Fruit fly (Drosophila melanogaster) whole organism, embryonic: ENCODE measurements around the gene CG5498.

Source experiments
- CG10209 ChIP-seq: fragments of 200-800 bp; sonication (Bioruptor generic); optimal IDR thresholded peaks from 3 replicates; lab custom pipeline; 2017; ENCODE audit warnings: missing biosample characterization, mild to moderate bottlenecking, missing genetic modification characterization, missing genetic modification reagents
- CG10274 ChIP-seq: fragments of 200-800 bp; sonication (Bioruptor generic); optimal IDR thresholded peaks from 3 replicates; lab custom pipeline; 2017; ENCODE audit warnings: missing biosample characterization, mild to moderate bottlenecking, missing genetic modification characterization
- CG11560 ChIP-seq: fragments of 200-800 bp; sonication (Bioruptor generic); IDR thresholded peaks from 3 replicates; pipeline ENCODE4 v1.3.6; 2022; ENCODE audit warnings: missing biosample characterization, missing genetic modification characterization
- CG11723 ChIP-seq: fragments of 200-800 bp; sonication (Bioruptor generic); optimal IDR thresholded peaks from 2 replicates; lab custom pipeline; 2017; ENCODE audit warnings: missing biosample characterization, mild to moderate bottlenecking, missing genetic modification characterization
- CG12236 ChIP-seq: fragments of 200-800 bp; sonication (Bioruptor generic); optimal IDR thresholded peaks from 2 replicates; lab custom pipeline; 2016; ENCODE audit warnings: missing biosample characterization, missing genetic modification characterization
- CG12942 ChIP-seq: fragments of 200-800 bp; sonication (Bioruptor generic); optimal IDR thresholded peaks from 3 replicates; lab custom pipeline; 2016; ENCODE audit warnings: missing biosample characterization, missing genetic modification characterization
- CG13287 ChIP-seq: fragments of 200-800 bp; sonication (Bioruptor generic); IDR thresholded peaks from 2 replicates; pipeline ENCODE4 v1.3.6; 2022; ENCODE audit warnings: missing biosample characterization, missing genetic modification characterization; ENCODE audit not compliant: partially characterized antibody
- CG15269 ChIP-seq: fragments of 200-800 bp; sonication (Bioruptor generic); optimal IDR thresholded peaks from 2 replicates; lab custom pipeline; 2018; ENCODE audit warnings: missing biosample characterization, mild to moderate bottlenecking, missing genetic modification characterization, moderate library complexity
- CG15479 ChIP-seq: fragments of 200-800 bp; sonication (Bioruptor generic); optimal IDR thresholded peaks from 3 replicates; lab custom pipeline; 2019; ENCODE audit warnings: missing biosample characterization, mild to moderate bottlenecking, missing genetic modification characterization, moderate library complexity
- CG15514 ChIP-seq: fragments of 200-800 bp; sonication (Bioruptor generic); optimal IDR thresholded peaks from 3 replicates; lab custom pipeline; 2017; ENCODE audit warnings: missing biosample characterization, missing genetic modification characterization, mild to moderate bottlenecking, moderate library complexity, missing genetic modification reagents
- CG17186 ChIP-seq: fragments of 200-800 bp; sonication (Bioruptor generic); optimal IDR thresholded peaks from 3 replicates; lab custom pipeline; 2017; ENCODE audit warnings: missing biosample characterization, missing genetic modification reagents, missing genetic modification characterization
- CG17328 ChIP-seq: fragments of 200-800 bp; sonication (Bioruptor generic); IDR thresholded peaks from 2 replicates; pipeline ENCODE4 v1.3.6; 2022; ENCODE audit warnings: missing biosample characterization, missing genetic modification characterization
- CG2678 ChIP-seq: fragments of 200-800 bp; sonication (Bioruptor generic); optimal IDR thresholded peaks from 3 replicates; lab custom pipeline; 2019; ENCODE audit warnings: missing biosample characterization, mild to moderate bottlenecking, missing genetic modification characterization, moderate library complexity
- CG4282 ChIP-seq: fragments of 200-800 bp; sonication (Bioruptor generic); optimal IDR thresholded peaks from 2 replicates; lab custom pipeline; 2016; ENCODE audit warnings: missing biosample characterization, missing genetic modification characterization
- CG6854 ChIP-seq: fragments of 200-800 bp; sonication (Bioruptor generic); optimal IDR thresholded peaks from 3 replicates; lab custom pipeline; 2017; ENCODE audit warnings: missing biosample characterization, mild to moderate bottlenecking, missing genetic modification characterization
- CG8281 ChIP-seq: fragments of 200-800 bp; sonication (Bioruptor generic); optimal IDR thresholded peaks from 2 replicates; lab custom pipeline; 2018; ENCODE audit warnings: missing biosample characterization, mild to moderate bottlenecking, missing genetic modification characterization, moderate library complexity
- CG9437 ChIP-seq: fragments of 200-800 bp; sonication (Bioruptor generic); optimal IDR thresholded peaks from 2 replicates; lab custom pipeline; 2018; ENCODE audit warnings: missing biosample characterization, mild to moderate bottlenecking, missing genetic modification characterization
- CG9817 ChIP-seq: fragments of 200-800 bp; sonication (Bioruptor generic); optimal IDR thresholded peaks from 2 replicates; lab custom pipeline; 2018; ENCODE audit warnings: missing biosample characterization, mild to moderate bottlenecking, missing genetic modification characterization, moderate library complexity
- CrebB ChIP-seq: fragments of 200-800 bp; sonication (Bioruptor generic); optimal IDR thresholded peaks from 3 replicates; lab custom pipeline; 2018; ENCODE audit warnings: missing biosample characterization, mild to moderate bottlenecking, missing genetic modification characterization
- Dll ChIP-seq: fragments of 200-800 bp; sonication (Bioruptor generic); IDR thresholded peaks from 4 replicates; pipeline ENCODE4 v1.3.6; 2022; ENCODE audit warnings: missing biosample characterization, missing genetic modification characterization; ENCODE audit not compliant: partially characterized antibody
- E2f2 ChIP-seq: fragments of 200-800 bp; sonication (Bioruptor generic); IDR thresholded peaks from 2 replicates; pipeline ENCODE4 v1.3.6; 2022; ENCODE audit warnings: missing biosample characterization, missing genetic modification characterization
- Fer3 ChIP-seq: fragments of 200-800 bp; sonication (Bioruptor generic); optimal IDR thresholded peaks from 2 replicates; lab custom pipeline; 2018; ENCODE audit warnings: missing biosample characterization, mild to moderate bottlenecking, missing genetic modification characterization, moderate library complexity
- GATAe ChIP-seq: fragments of 200-800 bp; sonication (Bioruptor generic); conservative IDR thresholded peaks from 2 replicates; pipeline ENCODE4 v1.3.6; 2022; ENCODE audit warnings: missing biosample characterization, missing genetic modification characterization
- Gug ChIP-seq: fragments of 200-800 bp; sonication (Bioruptor generic); IDR thresholded peaks from 4 replicates; pipeline ENCODE4 v1.3.6; 2022; ENCODE audit warnings: missing biosample characterization, missing genetic modification characterization
- HmgZ ChIP-seq: fragments of 200-800 bp; sonication (Bioruptor generic); optimal IDR thresholded peaks from 2 replicates; lab custom pipeline; 2018; ENCODE audit warnings: missing biosample characterization, mild to moderate bottlenecking, missing genetic modification characterization
- Max ChIP-seq: fragments of 200-800 bp; sonication (Bioruptor generic); optimal IDR thresholded peaks from 2 replicates; lab custom pipeline; 2016; ENCODE audit warnings: missing biosample characterization, mild to moderate bottlenecking, missing genetic modification characterization
- Med ChIP-seq: fragments of 200-800 bp; sonication (Bioruptor generic); peaks from one replicate; lab custom pipeline; 2016; ENCODE audit warnings: missing biosample characterization, missing genetic modification characterization, mild to moderate bottlenecking, inconsistent platforms, moderate library complexity
- Nf-YB ChIP-seq: fragments of 200-800 bp; sonication (Bioruptor generic); optimal IDR thresholded peaks from 3 replicates; lab custom pipeline; 2019; ENCODE audit warnings: missing biosample characterization, mild to moderate bottlenecking, missing genetic modification characterization, moderate library complexity
- Pdp1 ChIP-seq, 2 experiments: fragments of 200-800 bp; sonication (Bioruptor generic); optimal IDR thresholded peaks; 3 replicates each; lab custom pipeline; 2016; ENCODE audit warnings: missing biosample characterization in 2 of 2, missing genetic modification characterization in 2 of 2, mild to moderate bottlenecking in 1 of 2, moderate library complexity in 1 of 2
- Rfx ChIP-seq: fragments of 200-800 bp; sonication (Bioruptor generic); IDR thresholded peaks from 2 replicates; pipeline ENCODE4 v1.3.6; 2022; ENCODE audit warnings: missing biosample characterization, missing genetic modification characterization
- Sry-δ ChIP-seq: fragments of 200-800 bp; sonication (Bioruptor generic); optimal IDR thresholded peaks from 2 replicates; lab custom pipeline; 2016; ENCODE audit warnings: missing biosample characterization, missing genetic modification characterization
- Tbp ChIP-seq: fragments of >200 bp; optimal IDR thresholded peaks from 2 replicates; lab custom pipeline; 2018; ENCODE audit warnings: missing biosample characterization, missing genetic modification characterization
- Xbp1 ChIP-seq: fragments of 200-800 bp; sonication (Bioruptor generic); optimal IDR thresholded peaks from 3 replicates; lab custom pipeline; 2016; ENCODE audit warnings: missing biosample characterization, mild to moderate bottlenecking, missing genetic modification characterization
- YL-1 ChIP-seq: fragments of 200-800 bp; sonication (Bioruptor generic); optimal IDR thresholded peaks from 3 replicates; lab custom pipeline; 2017; ENCODE audit warnings: missing biosample characterization, mild to moderate bottlenecking, missing genetic modification characterization
- ap ChIP-seq: fragments of 200-800 bp; sonication (Bioruptor generic); IDR thresholded peaks from 2 replicates; pipeline ENCODE4 v1.3.6; 2022; ENCODE audit warnings: missing biosample characterization, missing genetic modification characterization
- bowl ChIP-seq: fragments of 200-800 bp; sonication (Bioruptor generic); IDR thresholded peaks from 2 replicates; pipeline ENCODE4 v1.3.6; 2022; ENCODE audit warnings: missing biosample characterization, missing genetic modification characterization
- chm ChIP-seq: fragments of 200-800 bp; sonication (Bioruptor generic); IDR thresholded peaks from 2 replicates; pipeline ENCODE4 v1.3.6; 2022; ENCODE audit warnings: missing biosample characterization, missing genetic modification characterization
- dmrt99B ChIP-seq: fragments of 200-800 bp; sonication (Bioruptor generic); optimal IDR thresholded peaks from 2 replicates; lab custom pipeline; 2018; ENCODE audit warnings: missing biosample characterization, mild to moderate bottlenecking, missing genetic modification characterization, moderate library complexity
- dpn ChIP-seq, 2 experiments: fragments of 200-800 bp; sonication (Bioruptor generic); optimal IDR thresholded peaks; 3 replicates each; lab custom pipeline; 2016; ENCODE audit warnings: missing biosample characterization in 2 of 2, missing genetic modification characterization in 2 of 2
- dysf ChIP-seq: fragments of 200-800 bp; sonication (Bioruptor generic); IDR thresholded peaks from 3 replicates; pipeline ENCODE4 v1.3.6; 2022; ENCODE audit warnings: missing biosample characterization, missing genetic modification characterization
- fru ChIP-seq: fragments of >200 bp; optimal IDR thresholded peaks from 2 replicates; lab custom pipeline; 2017
- lilli ChIP-seq: fragments of 200-800 bp; sonication (Bioruptor generic); optimal IDR thresholded peaks from 3 replicates; lab custom pipeline; 2016; ENCODE audit warnings: missing biosample characterization, missing genetic modification characterization
- mam ChIP-seq: fragments of 200-800 bp; sonication (Bioruptor generic); optimal IDR thresholded peaks from 3 replicates; lab custom pipeline; 2016; ENCODE audit warnings: missing biosample characterization, missing genetic modification characterization
- nmo ChIP-seq: fragments of 200-800 bp; sonication (Bioruptor generic); optimal IDR thresholded peaks from 2 replicates; lab custom pipeline; 2018; ENCODE audit warnings: missing biosample characterization, mild to moderate bottlenecking, missing genetic modification characterization, moderate library complexity
- nom ChIP-seq: fragments of 200-800 bp; sonication (Bioruptor generic); optimal IDR thresholded peaks from 2 replicates; lab custom pipeline; 2017; ENCODE audit warnings: missing biosample characterization, missing genetic modification characterization, mild to moderate bottlenecking, moderate library complexity, missing genetic modification reagents
- pan ChIP-seq, 4 experiments: fragments of >200 bp in 3 of 4; fragments of 200-800 bp in 1 of 4; sonication (Bioruptor generic) in 1 of 4; optimal IDR thresholded peaks in 3 of 4; IDR thresholded peaks in 1 of 4; 2 replicates each; pipeline versions ENCODE4 v1.3.6 to Lab custom; 2017 to 2022; ENCODE audit warnings: missing biosample characterization in 2 of 4, missing genetic modification characterization in 2 of 4, mixed read lengths in 1 of 4
- pzg ChIP-seq: fragments of 200-800 bp; sonication (Bioruptor generic); optimal IDR thresholded peaks from 3 replicates; lab custom pipeline; 2018; ENCODE audit warnings: missing biosample characterization, mild to moderate bottlenecking, missing genetic modification characterization, moderate library complexity
- sens ChIP-seq: fragments of 200-800 bp; sonication (Bioruptor generic); peaks from one replicate; lab custom pipeline; 2016; ENCODE audit warnings: missing biosample characterization, missing genetic modification characterization
- sob ChIP-seq: fragments of 200-800 bp; sonication (Bioruptor generic); IDR thresholded peaks from 2 replicates; pipeline ENCODE4 v1.3.6; 2022; ENCODE audit warnings: missing biosample characterization, missing genetic modification characterization
- usp ChIP-seq: fragments of >200 bp; optimal IDR thresholded peaks from 2 replicates; lab custom pipeline; 2017; ENCODE audit warnings: missing biosample characterization, missing genetic modification characterization
- vvl ChIP-seq: fragments of 200-800 bp; sonication (Bioruptor generic); IDR thresholded peaks from 2 replicates; pipeline ENCODE4 v1.3.6; 2022; ENCODE audit warnings: missing biosample characterization, missing genetic modification characterization
- z ChIP-seq: fragments of 200-800 bp; sonication (Bioruptor generic); IDR thresholded peaks from 3 replicates; pipeline ENCODE4 v1.3.6; 2022; ENCODE audit warnings: missing biosample characterization, missing genetic modification characterization
- zen ChIP-seq: fragments of 200-800 bp; sonication (Bioruptor generic); optimal IDR thresholded peaks from 3 replicates; lab custom pipeline; 2018; ENCODE audit warnings: missing biosample characterization, mild to moderate bottlenecking, missing genetic modification characterization, moderate library complexity

The CG5498 gene

DNA sequence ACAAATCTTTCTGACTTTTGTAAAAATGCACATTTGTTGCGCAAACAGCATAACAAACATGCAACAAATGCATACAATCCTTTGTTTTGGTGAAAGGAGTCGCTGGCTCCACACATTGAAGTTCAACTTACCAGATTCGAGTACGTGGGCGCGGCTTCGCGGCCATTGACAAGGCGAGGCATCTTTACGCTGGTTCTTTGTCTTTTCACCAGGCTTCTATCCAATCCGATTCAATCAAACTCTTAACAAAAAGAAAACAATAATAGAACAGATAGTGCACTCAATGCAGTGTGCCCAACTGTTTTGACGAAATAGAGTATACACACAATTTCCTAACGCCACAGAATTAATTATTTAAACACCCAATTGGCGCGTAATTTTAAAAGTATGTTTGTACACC is 46.3 kb upstream of the CG5498 start, which contains the start of gene CG5262 (continued):
- TF ChIP-seq usp (GFP tag; lab: Kevin White, UChicago), result no peak
- no peak for TF ChIP-seq CG17328 (GFP tag; lab: Robert Waterston, UW)
- TF ChIP-seq CG13287 (GFP tag; lab: Robert Waterston, UW), result peak; percentile 45; the same call in 1 of the 2 replicates
- TF ChIP-seq pan (optimal IDR thresholded peaks at IDR 0.05; lab: Kevin White, UChicago), result no peak
- no peak for TF ChIP-seq pan (GFP tag; optimal IDR thresholded peaks at IDR 0.05 in 1 of 2, IDR thresholded peaks at IDR 0.05 in 1 of 2)
- TF ChIP-seq Tbp (GFP tag; lab: Kevin White, UChicago), result no peak
- no peak for TF ChIP-seq CG9437 (GFP tag; lab: Kevin White, UChicago)
- TF ChIP-seq CrebB (tag; lab: Kevin White, UChicago), result no peak
- TF ChIP-seq CG15269 (tag; lab: Kevin White, UChicago), result no peak
- TF ChIP-seq z (GFP tag; lab: Robert Waterston, UW), result no peak
- no peak for TF ChIP-seq bowl (GFP tag; lab: Robert Waterston, UW)
- no peak for TF ChIP-seq CG6854
- TF ChIP-seq E2f2 (GFP tag; lab: Robert Waterston, UW), result peak; percentile 92
- no peak for TF ChIP-seq Dll (GFP tag; lab: Robert Waterston, UW)
- peak; percentile 19 for TF ChIP-seq zen (tag; lab: Kevin White, UChicago)
- peak; percentile 56 for TF ChIP-seq YL-1 (GFP tag; lab: Kevin White, UChicago)
- no peak for TF ChIP-seq CG2678
- no peak for TF ChIP-seq CG11723
- no peak for TF ChIP-seq CG8281 (tag; lab: Kevin White, UChicago)
- TF ChIP-seq dpn (GFP tag; optimal IDR thresholded peaks at IDR 0.05; lab: Kevin White, UChicago), result no peak
- TF ChIP-seq HmgZ (tag; lab: Kevin White, UChicago), result peak; percentile 47
- peak; percentile 9 for TF ChIP-seq Med (GFP tag; lab: Kevin White, UChicago)
- no peak for TF ChIP-seq dmrt99B
- no peak for TF ChIP-seq CG10274 (GFP tag; lab: Kevin White, UChicago)
- TF ChIP-seq pzg (GFP tag; lab: Kevin White, UChicago), result peak; percentile 72
- TF ChIP-seq Gug (GFP tag; lab: Robert Waterston, UW), result no peak
- TF ChIP-seq nom, result peak; percentile 60
- no peak for TF ChIP-seq mam (GFP tag; lab: Kevin White, UChicago)
- TF ChIP-seq sob, result no peak
- TF ChIP-seq Pdp1 (GFP tag; optimal IDR thresholded peaks at IDR 0.05; lab: Kevin White, UChicago), result peak in 1 of 2 experiments; percentile 55
- TF ChIP-seq lilli (GFP tag; lab: Kevin White, UChicago), result no peak
- TF ChIP-seq vvl, result peak; percentile 76
- no peak for TF ChIP-seq sens (GFP tag; lab: Kevin White, UChicago)
- no peak for TF ChIP-seq CG12942
- TF ChIP-seq CG10209 (GFP tag; lab: Kevin White, UChicago), result no peak
- TF ChIP-seq CG12236 (GFP tag; lab: Kevin White, UChicago), result no peak
- no peak for TF ChIP-seq GATAe
- peak; percentile 64 for TF ChIP-seq Nf-YB
- no peak for TF ChIP-seq CG11560 (tag; lab: Robert Waterston, UW)
- TF ChIP-seq CG15479 (GFP tag; lab: Kevin White, UChicago), result peak; percentile 65
- TF ChIP-seq CG17186 (GFP tag; lab: Kevin White, UChicago), result peak; percentile 21
- peak; percentile 57 for TF ChIP-seq Sry-δ (GFP tag; lab: Kevin White, UChicago)

DNA sequence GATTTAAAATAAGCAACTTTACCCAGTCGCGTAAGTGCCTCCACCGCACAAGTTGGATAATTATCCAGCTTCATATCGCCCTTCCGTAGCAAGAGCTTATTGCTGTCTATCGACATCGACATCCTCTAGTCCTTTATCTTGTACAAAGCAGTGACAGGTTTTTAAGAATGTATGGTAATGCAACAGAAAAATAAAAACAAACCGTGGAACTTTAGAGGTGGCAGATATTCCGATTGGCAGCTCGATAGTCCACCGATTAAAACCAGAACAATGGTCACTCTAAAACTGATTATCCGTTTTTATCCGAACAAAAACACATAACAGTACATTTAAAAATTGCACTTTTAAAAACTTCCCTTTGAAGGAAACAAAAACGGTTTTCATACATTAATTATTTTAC is 43.5 kb upstream of the CG5498 start, which contains the start of gene CG5274:
Gene CG5274 (minus strand): TSS at position 218 of the 400 bp plus-strand sequence.
- no peak for TF ChIP-seq dysf (GFP tag; lab: Robert Waterston, UW)
- TF ChIP-seq CG4282, result no peak
- no peak for TF ChIP-seq Max (GFP tag; lab: Kevin White, UChicago)
- TF ChIP-seq chm (GFP tag; lab: Robert Waterston, UW), result no peak
- TF ChIP-seq CG15514 (GFP tag; lab: Kevin White, UChicago), result no peak
- no peak for TF ChIP-seq fru (lab: Kevin White, UChicago)
- no peak for TF ChIP-seq ap (GFP tag; lab: Robert Waterston, UW)
- TF ChIP-seq Rfx, result no peak
- no peak for TF ChIP-seq Xbp1 (GFP tag; lab: Kevin White, UChicago)
- no peak for TF ChIP-seq CG9817
- no peak for TF ChIP-seq Fer3 (tag; lab: Kevin White, UChicago)
- no peak for TF ChIP-seq CG2678
- no peak for TF ChIP-seq nmo (GFP tag; lab: Kevin White, UChicago)
